Fruit fly (Drosophila melanogaster) whole organism, embryonic: ENCODE measurements around the gene Pex16.

Experiments used
- Bdp1 ChIP-seq: fragments of 200-800 bp; sonication (Bioruptor generic); optimal IDR thresholded peaks from 3 replicates; lab custom pipeline; 2016; ENCODE audit warnings: missing biosample characterization, missing genetic modification characterization
- CG10274 ChIP-seq: fragments of 200-800 bp; sonication (Bioruptor generic); optimal IDR thresholded peaks from 3 replicates; lab custom pipeline; 2017; ENCODE audit warnings: missing biosample characterization, mild to moderate bottlenecking, missing genetic modification characterization
- CG10321 ChIP-seq: fragments of 200-800 bp; sonication (Bioruptor generic); IDR thresholded peaks from 2 replicates; pipeline ENCODE4 v1.3.6; 2022; ENCODE audit warnings: missing biosample characterization, missing genetic modification characterization
- CG10366 ChIP-seq: fragments of 200-800 bp; sonication (Bioruptor generic); IDR thresholded peaks from 2 replicates; pipeline ENCODE4 v1.3.6; 2022; ENCODE audit warnings: missing biosample characterization, missing genetic modification characterization
- CG10543 ChIP-seq: fragments of 200-800 bp; sonication (Bioruptor generic); optimal IDR thresholded peaks from 3 replicates; lab custom pipeline; 2017; ENCODE audit warnings: missing biosample characterization, mild to moderate bottlenecking, missing genetic modification characterization, moderate library complexity
- CG12659 ChIP-seq: fragments of 200-800 bp; sonication (Bioruptor generic); optimal IDR thresholded peaks from 3 replicates; lab custom pipeline; 2017; ENCODE audit warnings: mild to moderate bottlenecking, missing biosample characterization, missing genetic modification reagents, missing genetic modification characterization
- CG13287 ChIP-seq: fragments of 200-800 bp; sonication (Bioruptor generic); IDR thresholded peaks from 2 replicates; pipeline ENCODE4 v1.3.6; 2022; ENCODE audit warnings: missing biosample characterization, missing genetic modification characterization; ENCODE audit not compliant: partially characterized antibody
- CG14710 ChIP-seq: fragments of 200-800 bp; sonication (Bioruptor generic); optimal IDR thresholded peaks from 3 replicates; lab custom pipeline; 2019; ENCODE audit warnings: missing biosample characterization, mild to moderate bottlenecking, missing genetic modification characterization, moderate library complexity
- CG18011 ChIP-seq: fragments of 200-800 bp; sonication (Bioruptor generic); optimal IDR thresholded peaks from 2 replicates; lab custom pipeline; 2017; ENCODE audit warnings: missing biosample characterization, missing genetic modification characterization, mild to moderate bottlenecking, moderate library complexity, missing genotype
- CG2889 ChIP-seq: fragments of 200-800 bp; sonication (Bioruptor generic); IDR thresholded peaks from 3 replicates; pipeline ENCODE4 v1.3.6; 2022; ENCODE audit warnings: missing biosample characterization, missing genetic modification characterization
- CG34422 ChIP-seq: fragments of 200-800 bp; sonication (Bioruptor generic); IDR thresholded peaks from 3 replicates; pipeline ENCODE4 v1.3.6; 2022; ENCODE audit warnings: missing biosample characterization, missing genetic modification characterization
- CG4424 ChIP-seq: fragments of 200-800 bp; sonication (Bioruptor generic); optimal IDR thresholded peaks from 3 replicates; lab custom pipeline; 2016; ENCODE audit warnings: missing biosample characterization, missing genetic modification characterization
- CG4707 ChIP-seq: fragments of 200-800 bp; sonication (Bioruptor generic); optimal IDR thresholded peaks from 2 replicates; lab custom pipeline; 2018; ENCODE audit warnings: missing biosample characterization, mild to moderate bottlenecking, missing genetic modification characterization, moderate library complexity
- CG7963 ChIP-seq: fragments of 200-800 bp; sonication (Bioruptor generic); IDR thresholded peaks from 3 replicates; pipeline ENCODE4 v1.3.6; 2022; ENCODE audit warnings: missing biosample characterization, missing genetic modification characterization; ENCODE audit not compliant: partially characterized antibody
- CG8478 ChIP-seq: fragments of >200 bp; optimal IDR thresholded peaks from 2 replicates; lab custom pipeline; 2018
- CG9876 ChIP-seq: fragments of 200-800 bp; sonication (Bioruptor generic); optimal IDR thresholded peaks from 2 replicates; lab custom pipeline; 2016; ENCODE audit warnings: missing biosample characterization, missing genetic modification characterization
- Chrac-16 ChIP-seq: fragments of 200-800 bp; sonication (Bioruptor generic); optimal IDR thresholded peaks from 3 replicates; lab custom pipeline; 2016; ENCODE audit warnings: missing biosample characterization, missing genetic modification characterization
- Dbx ChIP-seq: fragments of 200-800 bp; sonication (Bioruptor generic); IDR thresholded peaks from 3 replicates; pipeline ENCODE4 v1.3.6; 2022; ENCODE audit warnings: missing biosample characterization, missing genetic modification characterization
- Ets65A ChIP-seq: fragments of 200-800 bp; sonication (Bioruptor generic); peaks from one replicate; lab custom pipeline; 2016; ENCODE audit warnings: missing biosample characterization, missing genetic modification characterization
- Ets97D ChIP-seq: fragments of 200-800 bp; sonication (Bioruptor generic); optimal IDR thresholded peaks from 3 replicates; lab custom pipeline; 2016; ENCODE audit warnings: missing biosample characterization, missing genetic modification characterization
- HLH3B ChIP-seq: fragments of 200-800 bp; sonication (Bioruptor generic); IDR thresholded peaks from 2 replicates; pipeline ENCODE4 v1.3.6; 2022; ENCODE audit warnings: missing biosample characterization, missing genetic modification characterization
- Hmx ChIP-seq: fragments of 200-800 bp; sonication (Bioruptor generic); optimal IDR thresholded peaks from 2 replicates; lab custom pipeline; 2016; ENCODE audit warnings: missing biosample characterization, missing genetic modification characterization
- Jarid2 ChIP-seq: fragments of 200-800 bp; sonication (Bioruptor generic); optimal IDR thresholded peaks from 3 replicates; lab custom pipeline; 2017; ENCODE audit warnings: mild to moderate bottlenecking, missing biosample characterization, missing genetic modification reagents, missing genetic modification characterization
- Kr ChIP-seq: fragments of 200-800 bp; sonication (Bioruptor generic); optimal IDR thresholded peaks from 2 replicates; lab custom pipeline; 2017; ENCODE audit warnings: missing biosample characterization, mild to moderate bottlenecking, missing genetic modification characterization
- MBD-R2 ChIP-seq: fragments of 200-800 bp; sonication (Bioruptor generic); IDR thresholded peaks from 2 replicates; pipeline ENCODE4 v1.3.6; 2022; ENCODE audit warnings: missing biosample characterization, missing genetic modification characterization
- Optix ChIP-seq: fragments of 200-800 bp; sonication (Bioruptor generic); IDR thresholded peaks from 3 replicates; pipeline ENCODE4 v1.3.6; 2022; ENCODE audit warnings: missing biosample characterization, missing genetic modification characterization
- ac ChIP-seq: fragments of 200-800 bp; sonication (Bioruptor generic); optimal IDR thresholded peaks from 3 replicates; lab custom pipeline; 2017; ENCODE audit warnings: missing biosample characterization, mild to moderate bottlenecking, missing genetic modification characterization
- aop ChIP-seq: fragments of 200-800 bp; sonication (Bioruptor generic); IDR thresholded peaks from 2 replicates; pipeline ENCODE4 v1.3.6; 2022; ENCODE audit warnings: missing biosample characterization, missing genetic modification characterization
- bbx ChIP-seq: fragments of 200-800 bp; sonication (Bioruptor generic); IDR thresholded peaks from 2 replicates; pipeline ENCODE4 v1.3.6; 2022; ENCODE audit warnings: missing biosample characterization, missing genetic modification characterization; ENCODE audit not compliant: partially characterized antibody
- caup ChIP-seq: fragments of 200-800 bp; sonication (Bioruptor generic); optimal IDR thresholded peaks from 3 replicates; lab custom pipeline; 2017; ENCODE audit warnings: missing biosample characterization, mild to moderate bottlenecking, missing genetic modification characterization, moderate library complexity; ENCODE audit not compliant: severe bottlenecking
- dm ChIP-seq: fragments of 200-800 bp; sonication (Bioruptor generic); optimal IDR thresholded peaks from 3 replicates; lab custom pipeline; 2016; ENCODE audit warnings: missing biosample characterization, missing genetic modification characterization
- dpn ChIP-seq, 2 experiments: fragments of 200-800 bp; sonication (Bioruptor generic); optimal IDR thresholded peaks; 3 replicates each; lab custom pipeline; 2016; ENCODE audit warnings: missing biosample characterization in 2 of 2, missing genetic modification characterization in 2 of 2
- gce ChIP-seq: fragments of 200-800 bp; sonication (Bioruptor generic); IDR thresholded peaks from 3 replicates; pipeline ENCODE4 v1.3.6; 2022; ENCODE audit warnings: missing biosample characterization, missing genetic modification characterization
- grn ChIP-seq: fragments of 200-800 bp; sonication (Bioruptor generic); optimal IDR thresholded peaks from 3 replicates; lab custom pipeline; 2017; ENCODE audit warnings: missing biosample characterization, missing genetic modification characterization
- gro ChIP-seq: fragments of 200-800 bp; sonication (Bioruptor generic); optimal IDR thresholded peaks from 2 replicates; lab custom pipeline; 2016; ENCODE audit warnings: missing biosample characterization, missing genetic modification characterization
- her ChIP-seq: fragments of 200-800 bp; sonication (Bioruptor generic); optimal IDR thresholded peaks from 2 replicates; lab custom pipeline; 2016; ENCODE audit warnings: missing biosample characterization, missing genetic modification characterization
- hkb ChIP-seq, 2 experiments: fragments of 200-800 bp in 1 of 2; fragments of >200 bp in 1 of 2; sonication (Bioruptor generic) in 1 of 2; IDR thresholded peaks in 1 of 2; optimal IDR thresholded peaks in 1 of 2; 2 replicates each; pipeline versions ENCODE4 v1.3.6 to Lab custom; 2017 to 2022; ENCODE audit warnings: missing biosample characterization in 1 of 2, missing genetic modification characterization in 1 of 2
- inv ChIP-seq: fragments of 200-800 bp; sonication (Bioruptor generic); IDR thresholded peaks from 2 replicates; pipeline ENCODE4 v1.3.6; 2022; ENCODE audit warnings: missing biosample characterization, missing genetic modification characterization; ENCODE audit not compliant: partially characterized antibody
- knrl ChIP-seq: fragments of 200-800 bp; sonication (Bioruptor generic); IDR thresholded peaks from 3 replicates; pipeline ENCODE4 v1.3.6; 2022; ENCODE audit warnings: missing biosample characterization, missing genetic modification characterization; ENCODE audit not compliant: partially characterized antibody
- lilli ChIP-seq: fragments of 200-800 bp; sonication (Bioruptor generic); optimal IDR thresholded peaks from 3 replicates; lab custom pipeline; 2016; ENCODE audit warnings: missing biosample characterization, missing genetic modification characterization
- maf-S ChIP-seq: fragments of 200-800 bp; sonication (Bioruptor generic); optimal IDR thresholded peaks from 2 replicates; lab custom pipeline; 2016; ENCODE audit warnings: missing biosample characterization, missing genetic modification characterization
- org-1 ChIP-seq: fragments of 200-800 bp; sonication (Bioruptor generic); optimal IDR thresholded peaks from 2 replicates; lab custom pipeline; 2017; ENCODE audit warnings: missing biosample characterization, missing genetic modification characterization
- p53 ChIP-seq: fragments of 200-800 bp; sonication (Bioruptor generic); optimal IDR thresholded peaks from 2 replicates; lab custom pipeline; 2016; ENCODE audit warnings: missing biosample characterization, missing genetic modification characterization
- ranshi ChIP-seq: fragments of 200-800 bp; sonication (Bioruptor generic); IDR thresholded peaks from 2 replicates; pipeline ENCODE4 v1.3.6; 2022; ENCODE audit warnings: missing biosample characterization, missing genetic modification characterization
- rib ChIP-seq: fragments of 200-800 bp; sonication (Bioruptor generic); IDR thresholded peaks from 2 replicates; pipeline ENCODE4 v1.3.6; 2022; ENCODE audit warnings: missing biosample characterization, missing genetic modification characterization
- seq ChIP-seq: fragments of 200-800 bp; sonication (Bioruptor generic); IDR thresholded peaks from 2 replicates; pipeline ENCODE4 v1.3.6; 2022; ENCODE audit warnings: missing biosample characterization, missing genetic modification characterization
- stwl ChIP-seq: fragments of 200-800 bp; sonication (Bioruptor generic); optimal IDR thresholded peaks from 3 replicates; lab custom pipeline; 2018; ENCODE audit warnings: missing biosample characterization, mild to moderate bottlenecking, missing genetic modification characterization, moderate library complexity
- tll ChIP-seq, 2 experiments: fragments of 200-800 bp in 1 of 2; fragments of >200 bp in 1 of 2; sonication (Bioruptor generic) in 1 of 2; optimal IDR thresholded peaks; 2 replicates each; lab custom pipeline; 2017 to 2019; ENCODE audit warnings: missing biosample characterization in 2 of 2, missing genetic modification characterization in 2 of 2, mild to moderate bottlenecking in 1 of 2, moderate library complexity in 1 of 2
- trem ChIP-seq: fragments of 200-800 bp; optimal IDR thresholded peaks from 3 replicates; lab custom pipeline; 2019; ENCODE audit warnings: missing biosample characterization, mild to moderate bottlenecking, missing genetic modification characterization, moderate library complexity
- unpg ChIP-seq: fragments of 200-800 bp; sonication (Bioruptor generic); optimal IDR thresholded peaks from 3 replicates; lab custom pipeline; 2018; ENCODE audit warnings: missing biosample characterization, mild to moderate bottlenecking, missing genetic modification characterization, moderate library complexity

Pex16 gene

dm6 chr3L:20798325-20798846 lies 20.3 kb upstream of the Pex16 start, which contains the start of the genes CG3698 and tzn (continued):
- TF ChIP-seq tll (GFP tag; optimal IDR thresholded peaks at IDR 0.05; lab: Kevin White, UChicago) (peak in 1 of 2 experiments; percentile 61), CG10321 (peak; percentile 80), gce (GFP tag; lab: Robert Waterston, UW) (peak; percentile 93), CG14710 (tag; lab: Kevin White, UChicago) (peak; percentile 93), lilli (peak; percentile 77), CG12659 (GFP tag; lab: Kevin White, UChicago) (peak; percentile 96), CG13287 (GFP tag; lab: Robert Waterston, UW) (peak; percentile 43; the same call in 1 of the 2 replicates), stwl (tag; lab: Kevin White, UChicago) (peak; percentile 91), ranshi (peak; percentile 94), aop (GFP tag; lab: Robert Waterston, UW) (0 out of 2 replicates have a peak, but pooled peaks have one; percentile 48), her (GFP tag; lab: Kevin White, UChicago) (peak; percentile 79), CG2889 (GFP tag; lab: Robert Waterston, UW) (peak; percentile 84), CG10366 (GFP tag; lab: Robert Waterston, UW) (peak; percentile 94), caup (GFP tag; lab: Kevin White, UChicago) (peak; percentile 98), Dbx (GFP tag; lab: Robert Waterston, UW) (peak; percentile 93), ac (GFP tag; lab: Kevin White, UChicago) (peak; percentile 93), CG10543 (peak; percentile 91), CG8478 (lab: Kevin White, UChicago) (no peak), Jarid2 (GFP tag; lab: Kevin White, UChicago) (peak; percentile 90), Optix (peak; percentile 90), CG10274 (GFP tag; lab: Kevin White, UChicago) (peak; percentile 88), CG18011 (GFP tag; lab: Kevin White, UChicago) (peak; percentile 81), trem (peak; percentile 90), Bdp1 (GFP tag; lab: Kevin White, UChicago) (peak; percentile 80), Kr (peak; percentile 81), dm (GFP tag; lab: Kevin White, UChicago) (peak; percentile 85), grn (GFP tag; lab: Kevin White, UChicago) (peak; percentile 67), org-1 (peak; percentile 90), CG34422 (GFP tag; lab: Robert Waterston, UW) (peak; percentile 95), CG7963 (no peak), MBD-R2 (peak; percentile 96), CG9876 (GFP tag; lab: Kevin White, UChicago) (peak; percentile 95), inv (no peak), HLH3B (GFP tag; lab: Robert Waterston, UW) (peak; percentile 92), seq (peak; percentile 81; the same call in 1 of the 2 replicates), dpn (GFP tag; optimal IDR thresholded peaks at IDR 0.05; lab: Kevin White, UChicago) (peak; percentile 78 to 93), maf-S (GFP tag; lab: Kevin White, UChicago) (peak; percentile 83), gro (GFP tag; lab: Kevin White, UChicago) (peak; percentile 82), p53 (GFP tag; lab: Kevin White, UChicago) (peak; percentile 82), Ets97D (GFP tag; lab: Kevin White, UChicago) (peak; percentile 100), hkb (optimal IDR thresholded peaks at IDR 0.05; lab: Kevin White, UChicago) (no peak), hkb (GFP tag; IDR thresholded peaks at IDR 0.05; lab: Robert Waterston, UW) (peak; percentile 93), knrl (GFP tag; lab: Robert Waterston, UW) (no peak; the same call in 2 of the 3 replicates), Hmx (GFP tag; lab: Kevin White, UChicago) (no peak), Chrac-16 (GFP tag; lab: Kevin White, UChicago) (peak; percentile 77), CG4707 (peak; percentile 88), unpg (GFP tag; lab: Kevin White, UChicago) (peak; percentile 93), rib (peak; percentile 84), Ets65A (peak; percentile 100), bbx (no peak), CG4424 (peak; percentile 95)
